Fruit fly (Drosophila melanogaster) whole organism, wandering third instar larva: ENCODE results near the gene fred.

Experiments used
- Abd-B ChIP-seq: fragments of >200 bp; optimal IDR thresholded peaks from 2 replicates; lab custom pipeline; 2017; ENCODE audit warnings: missing biosample characterization, missing genetic modification characterization
- Dfd ChIP-seq: fragments of >200 bp; optimal IDR thresholded peaks from 2 replicates; lab custom pipeline; 2017; ENCODE audit warnings: missing biosample characterization, missing genetic modification characterization
- HLH106 ChIP-seq: fragments of 200-800 bp; optimal IDR thresholded peaks from 3 replicates; lab custom pipeline; 2019; ENCODE audit warnings: missing biosample characterization, mild to moderate bottlenecking, missing genetic modification characterization, moderate library complexity
- Mio ChIP-seq: sonication (Bioruptor generic); optimal IDR thresholded peaks from 2 replicates; lab custom pipeline; 2016; ENCODE audit warnings: missing biosample characterization, missing genetic modification characterization
- Rel ChIP-seq, 2 experiments: fragments of 200-800 bp; sonication (Bioruptor generic) in 1 of 2; optimal IDR thresholded peaks; 2 replicates in 1 of 2; 3 replicates in 1 of 2; lab custom pipeline; 2016 to 2019; ENCODE audit warnings: mild to moderate bottlenecking in 2 of 2, missing biosample characterization in 2 of 2, missing genetic modification characterization in 2 of 2, moderate library complexity in 1 of 2
- Sp1 ChIP-seq: fragments of 200-800 bp; sonication (Bioruptor generic); optimal IDR thresholded peaks from 3 replicates; lab custom pipeline; 2019; ENCODE audit warnings: missing biosample characterization, mild to moderate bottlenecking, missing genetic modification characterization, moderate library complexity
- fru ChIP-seq: fragments of 200-800 bp; sonication (Bioruptor generic); optimal IDR thresholded peaks from 3 replicates; lab custom pipeline; 2016; ENCODE audit warnings: missing biosample characterization, mild to moderate bottlenecking, missing genetic modification characterization
- h ChIP-seq: fragments of 200-800 bp; sonication (Bioruptor generic); optimal IDR thresholded peaks from 3 replicates; lab custom pipeline; 2016; ENCODE audit warnings: missing biosample characterization, mild to moderate bottlenecking, missing genetic modification characterization
- psq ChIP-seq: fragments of 200-800 bp; sonication (Bioruptor generic); optimal IDR thresholded peaks from 3 replicates; lab custom pipeline; 2017; ENCODE audit warnings: missing biosample characterization, mild to moderate bottlenecking, missing genetic modification characterization, moderate library complexity
- usp ChIP-seq: fragments of >200 bp; optimal IDR thresholded peaks from 2 replicates; lab custom pipeline; 2017; ENCODE audit warnings: missing biosample characterization, missing genetic modification characterization

dm6 chr2L:4019198-4019597 is 27.7 kb upstream of the fred start:
- TF ChIP-seq h (GFP tag; lab: Kevin White, UChicago) (no peak), psq (no peak), Dfd (GFP tag; lab: Kevin White, UChicago) (no peak), usp (GFP tag; lab: Kevin White, UChicago) (no peak), HLH106 (tag; lab: Kevin White, UChicago) (no peak), fru (GFP tag; lab: Kevin White, UChicago) (no peak), Sp1 (no peak), Mio (GFP tag; lab: Kevin White, UChicago) (no peak), Abd-B (GFP tag; lab: Kevin White, UChicago) (no peak), Rel (GFP tag; optimal IDR thresholded peaks at IDR 0.05; lab: Kevin White, UChicago) (no peak), Rel (tag; optimal IDR thresholded peaks at IDR 0.05; lab: Kevin White, UChicago) (no peak)
